Worm (Caenorhabditis elegans) whole organism, L1 larva: ENCODE results near the gene nhr-100.

Source experiments
- aha-1 ChIP-seq: fragments of 150-350 bp; optimal IDR thresholded peaks from 2 replicates; lab custom pipeline; 2014; ENCODE audit warnings: missing biosample characterization, missing genetic modification characterization
- nhr-11 ChIP-seq: fragments of 150-350 bp; optimal IDR thresholded peaks from 2 replicates; lab custom pipeline; 2014; ENCODE audit warnings: missing biosample characterization, missing genetic modification characterization
- ztf-11 ChIP-seq, 2 experiments: sonication (generic microtip); optimal IDR thresholded peaks; 2 replicates each; lab custom pipeline; 2016 to 2017; ENCODE audit warnings: missing genetic modification characterization in 2 of 2, missing biosample characterization in 1 of 2, missing compliant biosample characterization in 1 of 2

DNA sequence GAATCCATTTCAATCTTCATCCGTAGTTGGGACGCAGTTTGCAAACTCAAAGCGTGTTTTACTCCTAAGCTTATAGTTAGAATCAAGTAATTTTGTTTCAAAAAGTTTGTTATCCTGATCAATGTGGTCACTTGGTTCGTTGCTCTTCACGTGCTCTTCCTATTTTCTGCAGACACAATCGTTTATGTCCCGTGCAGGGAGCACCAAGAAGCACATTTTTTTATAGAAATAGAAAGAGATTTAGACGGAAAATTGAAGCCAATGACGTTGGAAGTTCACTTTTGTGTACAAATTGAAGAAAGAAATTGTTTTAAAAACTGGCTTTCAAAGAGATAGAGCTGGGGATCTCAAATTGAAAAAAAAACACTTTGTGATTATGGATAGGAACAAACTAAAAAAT is 33.3 kb downstream of the nhr-100 start:
- no peak for TF ChIP-seq aha-1 (tag; lab: Kevin White, UChicago)
- TF ChIP-seq ztf-11 (tag; optimal IDR thresholded peaks at IDR 0.05; lab: Kevin White, UChicago): no peak
- TF ChIP-seq nhr-11 (tag; lab: Kevin White, UChicago): no peak
